Fruit fly (Drosophila melanogaster) whole organism, embryonic: ENCODE measurements around the gene CG9630.

ENCODE experiments used
- Aef1 ChIP-seq: fragments of 200-800 bp; sonication (Bioruptor generic); IDR thresholded peaks from 3 replicates; pipeline ENCODE4 v1.3.6; 2022; ENCODE audit warnings: missing biosample characterization, missing genetic modification characterization
- B-H1 ChIP-seq: fragments of 200-800 bp; sonication (Bioruptor generic); IDR thresholded peaks from 3 replicates; pipeline ENCODE4 v1.3.6; 2022; ENCODE audit warnings: missing biosample characterization, missing genetic modification characterization
- Bgb ChIP-seq: fragments of 200-800 bp; sonication (Bioruptor generic); IDR thresholded peaks from 2 replicates; pipeline ENCODE4 v1.3.6; 2022; ENCODE audit warnings: missing biosample characterization, missing genetic modification characterization; ENCODE audit not compliant: partially characterized antibody
- Bteb2 ChIP-seq: fragments of 200-800 bp; sonication (Bioruptor generic); optimal IDR thresholded peaks from 2 replicates; lab custom pipeline; 2016; ENCODE audit warnings: missing biosample characterization, missing genetic modification characterization
- CG10209 ChIP-seq: fragments of 200-800 bp; sonication (Bioruptor generic); optimal IDR thresholded peaks from 3 replicates; lab custom pipeline; 2017; ENCODE audit warnings: missing biosample characterization, mild to moderate bottlenecking, missing genetic modification characterization, missing genetic modification reagents
- CG13296 ChIP-seq: fragments of 200-800 bp; sonication (Bioruptor generic); optimal IDR thresholded peaks from 3 replicates; lab custom pipeline; 2018; ENCODE audit warnings: missing biosample characterization, mild to moderate bottlenecking, missing genetic modification characterization
- CG13894 ChIP-seq: fragments of 200-800 bp; sonication (Bioruptor generic); optimal IDR thresholded peaks from 3 replicates; lab custom pipeline; 2018; ENCODE audit warnings: missing biosample characterization, mild to moderate bottlenecking, missing genetic modification characterization, moderate library complexity
- CG14860 ChIP-seq: fragments of 200-800 bp; sonication (Bioruptor generic); IDR thresholded peaks from 3 replicates; pipeline ENCODE4 v1.3.6; 2022; ENCODE audit warnings: missing biosample characterization, missing genetic modification characterization; ENCODE audit not compliant: partially characterized antibody
- CG18262 ChIP-seq: fragments of 200-800 bp; optimal IDR thresholded peaks from 3 replicates; lab custom pipeline; 2019; ENCODE audit warnings: missing biosample characterization, mild to moderate bottlenecking, missing genetic modification characterization, moderate library complexity
- CG18476 ChIP-seq: fragments of 200-800 bp; sonication (Bioruptor generic); optimal IDR thresholded peaks from 2 replicates; lab custom pipeline; 2016; ENCODE audit warnings: missing biosample characterization, mild to moderate bottlenecking, missing genetic modification characterization
- CG2712 ChIP-seq: fragments of 200-800 bp; optimal IDR thresholded peaks from 3 replicates; lab custom pipeline; 2019; ENCODE audit warnings: missing biosample characterization, mild to moderate bottlenecking, missing genetic modification characterization, moderate library complexity
- CG30020 ChIP-seq: fragments of 200-800 bp; optimal IDR thresholded peaks from 2 replicates; lab custom pipeline; 2019; ENCODE audit warnings: missing biosample characterization, mild to moderate bottlenecking, missing genetic modification characterization, moderate library complexity
- CG32532 ChIP-seq: fragments of 200-800 bp; sonication (Bioruptor generic); IDR thresholded peaks from 2 replicates; pipeline ENCODE4 v1.3.6; 2022; ENCODE audit warnings: missing biosample characterization, missing genetic modification characterization
- CG3281 ChIP-seq: fragments of 200-800 bp; sonication (Bioruptor generic); optimal IDR thresholded peaks from 3 replicates; lab custom pipeline; 2017; ENCODE audit warnings: missing biosample characterization, mild to moderate bottlenecking, missing genetic modification characterization
- CG33213 ChIP-seq: fragments of 200-800 bp; sonication (Bioruptor generic); optimal IDR thresholded peaks from 3 replicates; lab custom pipeline; 2016; ENCODE audit warnings: missing biosample characterization, missing genetic modification characterization
- CG3726 ChIP-seq: fragments of 200-800 bp; sonication (Bioruptor generic); IDR thresholded peaks from 3 replicates; pipeline ENCODE4, ENCODE4 v1.3.6; 2022; ENCODE audit warnings: missing biosample characterization, missing genetic modification characterization
- CG4328 ChIP-seq: fragments of 200-800 bp; sonication (Bioruptor generic); optimal IDR thresholded peaks from 3 replicates; lab custom pipeline; 2017; ENCODE audit warnings: missing biosample characterization, missing genetic modification reagents, missing genetic modification characterization
- CG5245 ChIP-seq: fragments of 200-800 bp; sonication (Bioruptor generic); optimal IDR thresholded peaks from 3 replicates; lab custom pipeline; 2016; ENCODE audit warnings: missing biosample characterization, missing genetic modification characterization
- CG6272 ChIP-seq: fragments of 200-800 bp; sonication (Bioruptor generic); IDR thresholded peaks from 2 replicates; pipeline ENCODE4 v1.3.6; 2022; ENCODE audit warnings: missing biosample characterization, missing genetic modification characterization
- CG7928 ChIP-seq: fragments of 200-800 bp; sonication (Bioruptor generic); optimal IDR thresholded peaks from 2 replicates; lab custom pipeline; 2017; ENCODE audit warnings: missing biosample characterization, mild to moderate bottlenecking, missing genetic modification characterization
- CG9797 ChIP-seq: fragments of 200-800 bp; sonication (Bioruptor generic); optimal IDR thresholded peaks from 3 replicates; lab custom pipeline; 2018; ENCODE audit warnings: missing biosample characterization, mild to moderate bottlenecking, missing genetic modification characterization
- CkIIα-i1 ChIP-seq: fragments of 200-800 bp; sonication (Bioruptor generic); IDR thresholded peaks from 2 replicates; pipeline ENCODE4 v1.3.6; 2022; ENCODE audit warnings: missing biosample characterization, missing genetic modification characterization
- D19A ChIP-seq: fragments of 200-800 bp; optimal IDR thresholded peaks from 3 replicates; lab custom pipeline; 2019; ENCODE audit warnings: missing biosample characterization, mild to moderate bottlenecking, missing genetic modification characterization, moderate library complexity
- E2f2 ChIP-seq: fragments of 200-800 bp; sonication (Bioruptor generic); IDR thresholded peaks from 2 replicates; pipeline ENCODE4 v1.3.6; 2022; ENCODE audit warnings: missing biosample characterization, missing genetic modification characterization
- Hmr ChIP-seq: fragments of 200-800 bp; sonication (Bioruptor generic); optimal IDR thresholded peaks from 3 replicates; lab custom pipeline; 2017; ENCODE audit warnings: mild to moderate bottlenecking, missing biosample characterization, missing genetic modification reagents, missing genetic modification characterization
- Hr51 ChIP-seq, 2 experiments: fragments of 200-800 bp; sonication (Bioruptor generic); optimal IDR thresholded peaks; 2 replicates in 1 of 2; 3 replicates in 1 of 2; lab custom pipeline; 2016 to 2018; ENCODE audit warnings: missing biosample characterization in 2 of 2, missing genetic modification characterization in 2 of 2, mild to moderate bottlenecking in 1 of 2, moderate library complexity in 1 of 2
- Lhr ChIP-seq: fragments of 200-800 bp; sonication (Bioruptor generic); optimal IDR thresholded peaks from 3 replicates; lab custom pipeline; 2017; ENCODE audit warnings: mild to moderate bottlenecking, missing biosample characterization, missing genetic modification reagents, missing genetic modification characterization
- Max ChIP-seq: fragments of 200-800 bp; sonication (Bioruptor generic); optimal IDR thresholded peaks from 2 replicates; lab custom pipeline; 2016; ENCODE audit warnings: missing biosample characterization, mild to moderate bottlenecking, missing genetic modification characterization
- Pdp1 ChIP-seq, 2 experiments: fragments of 200-800 bp; sonication (Bioruptor generic); optimal IDR thresholded peaks; 3 replicates each; lab custom pipeline; 2016; ENCODE audit warnings: missing biosample characterization in 2 of 2, missing genetic modification characterization in 2 of 2, mild to moderate bottlenecking in 1 of 2, moderate library complexity in 1 of 2
- Scr ChIP-seq: fragments of 200-800 bp; sonication (Bioruptor generic); IDR thresholded peaks from 2 replicates; pipeline ENCODE4 v1.3.6; 2022; ENCODE audit warnings: missing biosample characterization, missing genetic modification characterization; ENCODE audit not compliant: partially characterized antibody
- Sox100B ChIP-seq: fragments of 200-800 bp; sonication (Bioruptor generic); optimal IDR thresholded peaks from 3 replicates; lab custom pipeline; 2018; ENCODE audit warnings: missing biosample characterization, mild to moderate bottlenecking, missing genetic modification characterization
- Trl ChIP-seq, 3 experiments: fragments of >200 bp in 2 of 3; fragments of 200-800 bp in 1 of 3; sonication (Bioruptor generic) in 1 of 3; optimal IDR thresholded peaks; 2 replicates in 1 of 3; 3 replicates in 2 of 3; lab custom pipeline; 2016 to 2017; ENCODE audit warnings: missing biosample characterization in 1 of 3, missing genetic modification characterization in 1 of 3
- Xbp1 ChIP-seq: fragments of 200-800 bp; sonication (Bioruptor generic); optimal IDR thresholded peaks from 3 replicates; lab custom pipeline; 2016; ENCODE audit warnings: missing biosample characterization, mild to moderate bottlenecking, missing genetic modification characterization
- bigmax ChIP-seq: fragments of 200-800 bp; sonication (Bioruptor generic); optimal IDR thresholded peaks from 2 replicates; lab custom pipeline; 2018; ENCODE audit warnings: missing biosample characterization, mild to moderate bottlenecking, missing genetic modification characterization
- bsh ChIP-seq, 2 experiments: fragments of 200-800 bp; sonication (Bioruptor generic); optimal IDR thresholded peaks; 2 replicates each; lab custom pipeline; 2017 to 2018; ENCODE audit warnings: mild to moderate bottlenecking in 2 of 2, missing biosample characterization in 2 of 2, missing genetic modification characterization in 2 of 2, moderate library complexity in 1 of 2
- crp ChIP-seq, 2 experiments: fragments of 200-800 bp; sonication (Bioruptor generic); optimal IDR thresholded peaks; 2 replicates in 1 of 2; 3 replicates in 1 of 2; lab custom pipeline; 2017; ENCODE audit warnings: missing biosample characterization in 2 of 2, missing genetic modification characterization in 2 of 2, mild to moderate bottlenecking in 1 of 2, moderate library complexity in 1 of 2
- gce ChIP-seq: fragments of 200-800 bp; sonication (Bioruptor generic); IDR thresholded peaks from 3 replicates; pipeline ENCODE4 v1.3.6; 2022; ENCODE audit warnings: missing biosample characterization, missing genetic modification characterization
- gro ChIP-seq: fragments of 200-800 bp; sonication (Bioruptor generic); optimal IDR thresholded peaks from 2 replicates; lab custom pipeline; 2016; ENCODE audit warnings: missing biosample characterization, missing genetic modification characterization
- hbn ChIP-seq: fragments of 200-800 bp; sonication (Bioruptor generic); IDR thresholded peaks from 2 replicates; pipeline ENCODE4 v1.3.6; 2022; ENCODE audit warnings: missing biosample characterization, missing genetic modification characterization; ENCODE audit not compliant: partially characterized antibody
- jigr1 ChIP-seq: fragments of 200-800 bp; sonication (Bioruptor generic); IDR thresholded peaks from 3 replicates; pipeline ENCODE4 v1.3.6; 2022; ENCODE audit warnings: missing biosample characterization, missing genetic modification characterization
- pan ChIP-seq, 4 experiments: fragments of >200 bp in 3 of 4; fragments of 200-800 bp in 1 of 4; sonication (Bioruptor generic) in 1 of 4; optimal IDR thresholded peaks in 3 of 4; IDR thresholded peaks in 1 of 4; 2 replicates each; pipeline versions ENCODE4 v1.3.6 to Lab custom; 2017 to 2022; ENCODE audit warnings: missing biosample characterization in 2 of 4, missing genetic modification characterization in 2 of 4, mixed read lengths in 1 of 4
- phol ChIP-seq: fragments of 200-800 bp; sonication (Bioruptor generic); optimal IDR thresholded peaks from 3 replicates; lab custom pipeline; 2018; ENCODE audit warnings: missing biosample characterization, mild to moderate bottlenecking, missing genetic modification characterization, moderate library complexity
- salm ChIP-seq: fragments of 200-800 bp; sonication (Bioruptor generic); optimal IDR thresholded peaks from 2 replicates; lab custom pipeline; 2018; ENCODE audit warnings: missing biosample characterization, mild to moderate bottlenecking, missing genetic modification characterization
- sd ChIP-seq: fragments of 200-800 bp; sonication (Bioruptor generic); optimal IDR thresholded peaks from 3 replicates; lab custom pipeline; 2018; ENCODE audit warnings: missing biosample characterization, mild to moderate bottlenecking, missing genetic modification characterization, moderate library complexity
- shn ChIP-seq: fragments of 200-800 bp; sonication (Bioruptor generic); optimal IDR thresholded peaks from 3 replicates; lab custom pipeline; 2016; ENCODE audit warnings: missing biosample characterization, missing genetic modification characterization
- slbo ChIP-seq: fragments of 200-800 bp; sonication (Bioruptor generic); IDR thresholded peaks from 2 replicates; pipeline ENCODE4 v1.3.6; 2022; ENCODE audit warnings: missing biosample characterization, missing genetic modification characterization
- ssp ChIP-seq: fragments of 200-800 bp; sonication (Bioruptor generic); IDR thresholded peaks from 2 replicates; pipeline ENCODE4 v1.3.6; 2022; ENCODE audit warnings: missing biosample characterization, missing genetic modification characterization
- tna ChIP-seq: fragments of 200-800 bp; sonication (Bioruptor generic); IDR thresholded peaks from 2 replicates; pipeline ENCODE4 v1.3.6; 2022; ENCODE audit warnings: missing biosample characterization, missing genetic modification characterization; ENCODE audit not compliant: partially characterized antibody

The CG9630 gene

DNA sequence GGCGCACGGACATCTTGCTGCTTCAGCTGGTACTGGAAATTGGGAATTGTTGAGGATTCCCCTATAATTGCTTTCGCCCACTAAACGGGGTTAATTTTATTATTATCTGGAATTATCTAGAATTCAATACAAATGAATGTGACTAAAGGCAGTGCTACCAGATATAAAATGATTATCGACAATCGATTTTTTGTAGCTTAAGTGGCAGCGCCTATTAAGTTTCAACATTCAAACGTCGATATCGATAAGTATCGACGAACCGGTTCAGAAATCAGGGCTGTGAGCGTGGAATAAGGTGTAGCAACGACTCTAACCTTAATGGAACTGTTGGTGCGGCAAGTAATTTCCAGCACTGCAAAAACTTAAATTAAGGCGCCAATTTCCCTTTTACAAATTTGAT is 35.4 kb upstream of the CG9630 start, which contains the start of gene Sgt1 (continued):
- TF ChIP-seq CG3281 (no peak), CG7928 (GFP tag; lab: Kevin White, UChicago) (peak; percentile 94), Max (peak; percentile 34), CG13894 (no peak), B-H1 (GFP tag; lab: Robert Waterston, UW) (no peak), Xbp1 (GFP tag; lab: Kevin White, UChicago) (peak; percentile 48), gro (GFP tag; lab: Kevin White, UChicago) (peak; percentile 79), Sox100B (no peak), E2f2 (GFP tag; lab: Robert Waterston, UW) (peak; percentile 100), phol (peak; percentile 69), CG18476 (no peak), bigmax (GFP tag; lab: Kevin White, UChicago) (peak; percentile 50), pan (optimal IDR thresholded peaks at IDR 0.05; lab: Kevin White, UChicago) (no peak), pan (GFP tag; optimal IDR thresholded peaks at IDR 0.05 in 1 of 2, IDR thresholded peaks at IDR 0.05 in 1 of 2) (no peak), CG6272 (GFP tag; lab: Robert Waterston, UW) (0 out of 2 replicates have a peak, but pooled peaks have one; percentile 28), Hr51 (GFP tag; optimal IDR thresholded peaks at IDR 0.05; lab: Kevin White, UChicago) (peak in 1 of 2 experiments; percentile 17), bsh (GFP tag; optimal IDR thresholded peaks at IDR 0.05; lab: Kevin White, UChicago) (peak in 1 of 2 experiments; percentile 12), Bgb (GFP tag; lab: Robert Waterston, UW) (peak; percentile 88), D19A (tag; lab: Kevin White, UChicago) (no peak), Scr (peak; percentile 75), CG32532 (GFP tag; lab: Robert Waterston, UW) (0 out of 2 replicates have a peak, but pooled peaks have one; percentile 4), CkIIα-i1 (GFP tag; lab: Robert Waterston, UW) (no peak), Pdp1 (GFP tag; optimal IDR thresholded peaks at IDR 0.05; lab: Kevin White, UChicago) (peak in 1 of 2 experiments; percentile 37), CG18262 (no peak), CG10209 (GFP tag; lab: Kevin White, UChicago) (no peak), CG30020 (peak; percentile 45), CG9797 (peak; percentile 57), CG5245 (GFP tag; lab: Kevin White, UChicago) (peak; percentile 44), gce (GFP tag; lab: Robert Waterston, UW) (no peak), CG13296 (GFP tag; lab: Kevin White, UChicago) (no peak), tna (GFP tag; lab: Robert Waterston, UW) (peak; percentile 85), shn (GFP tag; lab: Kevin White, UChicago) (peak; percentile 50), sd (tag; lab: Kevin White, UChicago) (peak; percentile 47), slbo (peak; percentile 71), Hmr (GFP tag; lab: Kevin White, UChicago) (peak; percentile 77), Aef1 (GFP tag; lab: Robert Waterston, UW) (0 out of 3 replicates have a peak, but pooled peaks have one; percentile 25), Bteb2 (GFP tag; lab: Kevin White, UChicago) (peak; percentile 18), ssp (no peak), CG2712 (tag; lab: Kevin White, UChicago) (peak; percentile 56), crp (GFP tag; optimal IDR thresholded peaks at IDR 0.05; lab: Kevin White, UChicago) (peak in 1 of 2 experiments; percentile 30), Lhr (GFP tag; lab: Kevin White, UChicago) (peak; percentile 95), jigr1 (no peak), CG14860 (peak; percentile 84), hbn (GFP tag; lab: Robert Waterston, UW) (peak; percentile 70), CG33213 (GFP tag; lab: Kevin White, UChicago) (peak; percentile 80), Trl (optimal IDR thresholded peaks at IDR 0.05; lab: Kevin White, UChicago) (no peak), Trl (GFP tag; optimal IDR thresholded peaks at IDR 0.05; lab: Kevin White, UChicago) (peak; percentile 63), CG4328 (peak; percentile 38), salm (tag; lab: Kevin White, UChicago) (no peak), CG3726 (GFP tag; lab: Robert Waterston, UW) (no peak)
